In genomic region chrII:11967507-11968127, ce11 we compare ENCODE assay signal across 4 worm cellular contexts.
A peak's percentile ranks its signal among the peaks of the same experiment; 100 is the strongest.
TF ChIP-seq lines count a peak whose summit lies in the region.

W03C9.5 (minus strand) TSS chrII:11967544.

TF ChIP-seq in whole organism, L2 larva, 48 proteins besides CTCF, POLR2A, EP300 and RAD21 (continues in another document):
- TF ChIP-seq skn-1 (tag; optimal IDR thresholded peaks at IDR 0.05; lab: Kevin White, UChicago) = peak; percentile 52
- TF ChIP-seq dmd-4 (tag; optimal IDR thresholded peaks at IDR 0.05; lab: Kevin White, UChicago) = no peak
- no peak for TF ChIP-seq peb-1 (tag; optimal IDR thresholded peaks at IDR 0.05; lab: Kevin White, UChicago)
- no peak for TF ChIP-seq ztf-1 (GFP tag; conservative IDR thresholded peaks at IDR 0.05; lab: Robert Waterston, UW)
- TF ChIP-seq sem-4 (tag; optimal IDR thresholded peaks at IDR 0.05; lab: Kevin White, UChicago) = peak; percentile 73
- TF ChIP-seq ama-1 (optimal IDR thresholded peaks at IDR 0.05; lab: Kevin White, UChicago) = peak; percentile 70
- no peak for TF ChIP-seq alr-1 (tag; optimal IDR thresholded peaks at IDR 0.05; lab: Kevin White, UChicago)
- TF ChIP-seq ZK546.5 (tag; optimal IDR thresholded peaks at IDR 0.05; lab: Kevin White, UChicago) = peak; percentile 74
- TF ChIP-seq sma-9 (GFP tag; optimal IDR thresholded peaks at IDR 0.05; lab: Kevin White, UChicago) = peak; percentile 87
- no peak for TF ChIP-seq sma-9 (tag; optimal IDR thresholded peaks at IDR 0.05; lab: Kevin White, UChicago)
- no peak for TF ChIP-seq unc-62 (GFP tag; optimal IDR thresholded peaks at IDR 0.05; lab: Kevin White, UChicago)
- peak; percentile 64 for TF ChIP-seq ceh-82 (tag; optimal IDR thresholded peaks at IDR 0.05; lab: Kevin White, UChicago)
- TF ChIP-seq lin-39 (tag; optimal IDR thresholded peaks at IDR 0.05; lab: Kevin White, UChicago) = peak; percentile 52
- peak; percentile 79 for TF ChIP-seq nhr-6 (tag; optimal IDR thresholded peaks at IDR 0.05; lab: Kevin White, UChicago)
- TF ChIP-seq F13H6.1 (tag; optimal IDR thresholded peaks at IDR 0.05; lab: Kevin White, UChicago) = peak; percentile 92
- peak; percentile 96 for TF ChIP-seq sma-3 (GFP tag; optimal IDR thresholded peaks at IDR 0.05; lab: Kevin White, UChicago)
- peak; percentile 95 for TF ChIP-seq nhr-25 (tag; optimal IDR thresholded peaks at IDR 0.05; lab: Kevin White, UChicago)
- no peak for TF ChIP-seq nhr-12 (tag; optimal IDR thresholded peaks at IDR 0.05; lab: Kevin White, UChicago)
- TF ChIP-seq crh-2 (tag; optimal IDR thresholded peaks at IDR 0.05; lab: Kevin White, UChicago) = peak; percentile 96
- no peak for TF ChIP-seq elt-3 (tag; optimal IDR thresholded peaks at IDR 0.05; lab: Kevin White, UChicago)
- TF ChIP-seq elt-1 (tag; optimal IDR thresholded peaks at IDR 0.05; lab: Kevin White, UChicago) = no peak
- TF ChIP-seq mbf-1 (tag; optimal IDR thresholded peaks at IDR 0.05; lab: Kevin White, UChicago) = no peak
- TF ChIP-seq mab-5 (tag; optimal IDR thresholded peaks at IDR 0.05; lab: Kevin White, UChicago) = peak; percentile 78
- peak; percentile 80 for TF ChIP-seq zag-1 (tag; optimal IDR thresholded peaks at IDR 0.05; lab: Kevin White, UChicago)

TF ChIP-seq in whole organism, L4 larva, 104 proteins besides CTCF, POLR2A, EP300 and RAD21 (continues in another document):
- TF ChIP-seq nhr-111 (GFP tag; optimal IDR thresholded peaks at IDR 0.05; lab: Kevin White, UChicago) (no peak), unc-130 (GFP tag; optimal IDR thresholded peaks at IDR 0.05; lab: Kevin White, UChicago) (peak; percentile 89), daf-19 (GFP tag; conservative IDR thresholded peaks at IDR 0.05; lab: Robert Waterston, UW) (no peak), duxl-1 (tag; optimal IDR thresholded peaks at IDR 0.05; lab: Kevin White, UChicago; ENCODE audit: poor library complexity) (no peak), mes-2 (tag; optimal IDR thresholded peaks at IDR 0.05; lab: Kevin White, UChicago; ENCODE audit: poor library complexity, severe bottlenecking) (peak; percentile 97), hlh-11 (tag; optimal IDR thresholded peaks at IDR 0.05; lab: Kevin White, UChicago) (peak; percentile 100), aha-1 (tag; lab: Kevin White, UChicago) (peak; percentile 99), skn-1 (tag; optimal IDR thresholded peaks at IDR 0.05; lab: Kevin White, UChicago) (peak; percentile 39), zip-2 (tag; optimal IDR thresholded peaks at IDR 0.05; lab: Kevin White, UChicago) (peak; percentile 20), dmd-6 (GFP tag; IDR thresholded peaks at IDR 0.05; lab: Robert Waterston, UW) (peak; percentile 94), jun-1 (tag; optimal IDR thresholded peaks at IDR 0.05; lab: Kevin White, UChicago) (peak; percentile 84), dmd-8 (GFP tag; IDR thresholded peaks at IDR 0.05; lab: Robert Waterston, UW) (no peak), aly-2 (tag; optimal IDR thresholded peaks at IDR 0.05; lab: Kevin White, UChicago) (no peak), tra-1 (GFP tag; IDR thresholded peaks at IDR 0.05; lab: Robert Waterston, UW) (peak; percentile 75; the same call in 1 of the 2 replicates), vab-7 (GFP tag; IDR thresholded peaks at IDR 0.05; lab: Robert Waterston, UW) (peak; percentile 93), F44E2.7 (GFP tag; IDR thresholded peaks at IDR 0.05; lab: Robert Waterston, UW) (no peak), unc-62 (GFP tag; optimal IDR thresholded peaks at IDR 0.05 in 1 of 2; lab: Kevin White, UChicago) (peak in 1 of 2 experiments; percentile 78), unc-62 (tag; optimal IDR thresholded peaks at IDR 0.05; lab: Kevin White, UChicago) (no peak), php-3 (GFP tag; IDR thresholded peaks at IDR 0.05; lab: Robert Waterston, UW) (0 out of 2 replicates have a peak, but pooled peaks have one; percentile 15), mxl-3 (GFP tag; optimal IDR thresholded peaks at IDR 0.05; lab: Kevin White, UChicago) (peak; percentile 95), F37D6.2 (tag; optimal IDR thresholded peaks at IDR 0.05; lab: Kevin White, UChicago) (peak; percentile 83), attf-4 (tag; optimal IDR thresholded peaks at IDR 0.05; lab: Kevin White, UChicago) (no peak), fkh-10 (GFP tag; optimal IDR thresholded peaks at IDR 0.05; lab: Kevin White, UChicago) (peak; percentile 81)

TF ChIP-seq in whole organism, late embryonic, 69 proteins besides CTCF, POLR2A, EP300 and RAD21 (continues in another document):
- TF ChIP-seq fkh-10 (GFP tag; optimal IDR thresholded peaks at IDR 0.05; lab: Kevin White, UChicago) (no peak), madf-2 (tag; optimal IDR thresholded peaks at IDR 0.05; lab: Kevin White, UChicago) (peak; percentile 86), npax-4 (tag; optimal IDR thresholded peaks at IDR 0.05; lab: Kevin White, UChicago) (peak; percentile 35), zip-5 (tag; optimal IDR thresholded peaks at IDR 0.05; lab: Kevin White, UChicago) (peak; percentile 95), ztf-16 (tag; optimal IDR thresholded peaks at IDR 0.05; lab: Kevin White, UChicago) (peak; percentile 88), tbx-7 (tag; optimal IDR thresholded peaks at IDR 0.05; lab: Kevin White, UChicago) (peak; percentile 97), ceh-30 (tag; optimal IDR thresholded peaks at IDR 0.05; lab: Kevin White, UChicago) (peak; percentile 65), hlh-6 (tag; optimal IDR thresholded peaks at IDR 0.05; lab: Kevin White, UChicago) (peak; percentile 78), unc-86 (tag; optimal IDR thresholded peaks at IDR 0.05; lab: Kevin White, UChicago) (peak; percentile 94), ceh-18 (tag; optimal IDR thresholded peaks at IDR 0.05; lab: Kevin White, UChicago) (peak; percentile 98), ceh-6 (GFP tag; optimal IDR thresholded peaks at IDR 0.05; lab: Kevin White, UChicago) (peak; percentile 47), C08G9.2 (tag; optimal IDR thresholded peaks at IDR 0.05; lab: Kevin White, UChicago) (peak; percentile 99), ceh-2 (tag; optimal IDR thresholded peaks at IDR 0.05; lab: Kevin White, UChicago) (peak; percentile 98), Y22D7AL.16 (tag; optimal IDR thresholded peaks at IDR 0.05; lab: Kevin White, UChicago) (peak; percentile 39), F13H6.1 (tag; optimal IDR thresholded peaks at IDR 0.05; lab: Kevin White, UChicago) (peak; percentile 98), K09A11.1 (tag; optimal IDR thresholded peaks at IDR 0.05; lab: Kevin White, UChicago; ENCODE audit: insufficient read depth) (no peak), rnt-1 (tag; optimal IDR thresholded peaks at IDR 0.05; lab: Kevin White, UChicago) (peak; percentile 99), unc-3 (GFP tag; conservative IDR thresholded peaks at IDR 0.05; lab: Robert Waterston, UW) (peak; percentile 72; the same call in 1 of the 2 replicates), unc-3 (tag; optimal IDR thresholded peaks at IDR 0.05; lab: Kevin White, UChicago) (peak; percentile 89), lin-11 (tag; optimal IDR thresholded peaks at IDR 0.05; lab: Kevin White, UChicago) (peak; percentile 39), hlh-8 (tag; optimal IDR thresholded peaks at IDR 0.05; lab: Kevin White, UChicago) (peak; percentile 97), pag-3 (tag; optimal IDR thresholded peaks at IDR 0.05; lab: Kevin White, UChicago; ENCODE audit: borderline replicate concordance) (peak; percentile 83), sox-4 (tag; optimal IDR thresholded peaks at IDR 0.05; lab: Kevin White, UChicago) (peak; percentile 70), ceh-24 (tag; optimal IDR thresholded peaks at IDR 0.05; lab: Kevin White, UChicago) (no peak), pros-1 (tag; optimal IDR thresholded peaks at IDR 0.05; lab: Kevin White, UChicago) (peak; percentile 29)

TF ChIP-seq in whole organism, mixed stage, embryonic, 35 proteins besides CTCF, POLR2A, EP300 and RAD21 (continues in another document):
- peak; percentile 96 for TF ChIP-seq nhr-237 (tag; optimal IDR thresholded peaks at IDR 0.05; lab: Kevin White, UChicago)
- TF ChIP-seq lsy-2 (tag; optimal IDR thresholded peaks at IDR 0.05; lab: Kevin White, UChicago) = peak; percentile 85
- TF ChIP-seq lin-32 (GFP tag; optimal IDR thresholded peaks at IDR 0.05; lab: Kevin White, UChicago) = peak; percentile 75
- no peak for TF ChIP-seq nhr-76 (tag; optimal IDR thresholded peaks at IDR 0.05; lab: Kevin White, UChicago)
- no peak for TF ChIP-seq unc-39 (tag; optimal IDR thresholded peaks at IDR 0.05; lab: Kevin White, UChicago)
- peak; percentile 61 for TF ChIP-seq ceh-83 (GFP tag; optimal IDR thresholded peaks at IDR 0.05; lab: Kevin White, UChicago)
- TF ChIP-seq hlh-1 (tag; optimal IDR thresholded peaks at IDR 0.05; lab: Kevin White, UChicago) = peak; percentile 83
- TF ChIP-seq mep-1 (tag; optimal IDR thresholded peaks at IDR 0.05; lab: Kevin White, UChicago) = peak; percentile 86
- TF ChIP-seq nhr-12 (tag; optimal IDR thresholded peaks at IDR 0.05; lab: Kevin White, UChicago) = no peak
- TF ChIP-seq nhr-2 (tag; optimal IDR thresholded peaks at IDR 0.05; lab: Kevin White, UChicago) = no peak
- no peak for TF ChIP-seq blmp-1 (tag; optimal IDR thresholded peaks at IDR 0.05; lab: Kevin White, UChicago)
- peak; percentile 82 for TF ChIP-seq ces-1 (GFP tag; optimal IDR thresholded peaks at IDR 0.05; lab: Kevin White, UChicago)
- TF ChIP-seq ztf-11 (tag; optimal IDR thresholded peaks at IDR 0.05; lab: Kevin White, UChicago) = peak; percentile 41
- TF ChIP-seq pha-4 (tag; optimal IDR thresholded peaks at IDR 0.05; lab: Kevin White, UChicago) = peak; percentile 89
- no peak for TF ChIP-seq mab-5 (tag; optimal IDR thresholded peaks at IDR 0.05; lab: Kevin White, UChicago)
- TF ChIP-seq elt-1 (tag; optimal IDR thresholded peaks at IDR 0.05; lab: Kevin White, UChicago; ENCODE audit: borderline replicate concordance, insufficient read depth) = no peak
- TF ChIP-seq elt-3 (tag; optimal IDR thresholded peaks at IDR 0.05; lab: Kevin White, UChicago) = no peak
- TF ChIP-seq drap-1 (GFP tag; optimal IDR thresholded peaks at IDR 0.05; lab: Kevin White, UChicago) = peak; percentile 87
- TF ChIP-seq lin-13 (tag; optimal IDR thresholded peaks at IDR 0.05; lab: Kevin White, UChicago) = peak; percentile 96
- peak; percentile 76 for TF ChIP-seq M03D4.4 (tag; optimal IDR thresholded peaks at IDR 0.05; lab: Kevin White, UChicago)
- TF ChIP-seq unc-62 (GFP tag; optimal IDR thresholded peaks at IDR 0.05; lab: Kevin White, UChicago) = peak; percentile 68
- peak; percentile 61 for TF ChIP-seq sem-2 (GFP tag; optimal IDR thresholded peaks at IDR 0.05; lab: Kevin White, UChicago)
- no peak for TF ChIP-seq snpc-4 (tag; optimal IDR thresholded peaks at IDR 0.05; lab: Kevin White, UChicago)
- no peak for TF ChIP-seq zip-8 (tag; optimal IDR thresholded peaks at IDR 0.05; lab: Kevin White, UChicago)
- no peak for TF ChIP-seq nhr-28 (tag; optimal IDR thresholded peaks at IDR 0.05; lab: Kevin White, UChicago)
- TF ChIP-seq ceh-43 (GFP tag; optimal IDR thresholded peaks at IDR 0.05; lab: Kevin White, UChicago) = no peak
- peak; percentile 49 for TF ChIP-seq bed-3 (GFP tag; optimal IDR thresholded peaks at IDR 0.05; lab: Kevin White, UChicago)
- peak; percentile 77 for TF ChIP-seq ceh-39 (tag; optimal IDR thresholded peaks at IDR 0.05; lab: Kevin White, UChicago)
- TF ChIP-seq cnd-1 (tag; optimal IDR thresholded peaks at IDR 0.05; lab: Kevin White, UChicago) = peak; percentile 88
- TF ChIP-seq sptf-1 (tag; optimal IDR thresholded peaks at IDR 0.05; lab: Kevin White, UChicago) = peak; percentile 90
